Worm (Caenorhabditis elegans) whole organism, early embryonic: ENCODE data around the gene B0198.3.

Experiments used
- B0310.2 ChIP-seq: sonication (generic microtip); optimal IDR thresholded peaks from 2 replicates; lab custom pipeline; 2016; ENCODE audit warnings: mild to moderate bottlenecking, missing genetic modification characterization, missing compliant biosample characterization
- F13C5.2 ChIP-seq: sonication (generic microtip); optimal IDR thresholded peaks from 2 replicates; lab custom pipeline; 2017; ENCODE audit warnings: mild to moderate bottlenecking, missing genetic modification characterization, inconsistent platforms, missing compliant biosample characterization
- aly-1 ChIP-seq: sonication (generic microtip); optimal IDR thresholded peaks from 2 replicates; lab custom pipeline; 2016; ENCODE audit warnings: missing genetic modification characterization, missing compliant biosample characterization
- ama-1 ChIP-seq: fragments of 150-350 bp; optimal IDR thresholded peaks from 2 replicates; lab custom pipeline; 2014
- hnd-1 ChIP-seq: sonication (generic microtip); optimal IDR thresholded peaks from 2 replicates; lab custom pipeline; 2016; ENCODE audit warnings: missing genetic modification characterization, missing compliant biosample characterization
- pes-1 ChIP-seq: fragments of 200-800 bp; sonication (Bioruptor generic); IDR thresholded peaks from 2 replicates; pipeline ENCODE4 v1.3.6; 2022; ENCODE audit warnings: missing genetic modification reagents, missing genetic modification characterization, missing compliant biosample characterization
- scrt-1 ChIP-seq: fragments of 200-800 bp; sonication (Bioruptor generic); IDR thresholded peaks from 2 replicates; pipeline ENCODE4 v1.3.6; 2022; ENCODE audit warnings: missing genetic modification characterization, missing compliant biosample characterization
- sea-1 ChIP-seq: fragments of 200-800 bp; sonication (Bioruptor generic); conservative IDR thresholded peaks from 2 replicates; pipeline ENCODE4 v1.3.6; 2022; ENCODE audit warnings: missing genetic modification characterization, missing compliant biosample characterization
- tbx-37 ChIP-seq: fragments of 200-800 bp; sonication (Bioruptor generic); conservative IDR thresholded peaks from 2 replicates; pipeline ENCODE4 v1.3.6; 2022; ENCODE audit warnings: missing genetic modification reagents, missing genetic modification characterization, missing compliant biosample characterization

- TF ChIP-seq F13C5.2 (tag; lab: Kevin White, UChicago) (no peak), tbx-37 (GFP tag; lab: Robert Waterston, UW) (no peak), hnd-1 (no peak), B0310.2 (no peak), ama-1 (lab: Kevin White, UChicago) (no peak), sea-1 (GFP tag; lab: Robert Waterston, UW) (no peak), aly-1 (tag; lab: Kevin White, UChicago) (no peak), pes-1 (no peak), scrt-1 (GFP tag; lab: Robert Waterston, UW) (no peak)
These were observed 57.3 kb downstream of the B0198.3 start for ce11 chrX:11999573-11999972.
